Worm (Caenorhabditis elegans): ENCODE measurements around the gene phat-3.

phat-3 gene

ce11 chrV:4043632-4044031 is at the start of gene phat-3:
Gene phat-3, plus strand, starts transcription at chrV:4043932.
- TF ChIP-seq ceh-90 (tag; optimal IDR thresholded peaks at IDR 0.05) (no peak), pqm-1 (tag; optimal IDR thresholded peaks at IDR 0.05) (no peak), unc-130 (tag; optimal IDR thresholded peaks at IDR 0.05) (no peak), rnt-1 (tag; optimal IDR thresholded peaks at IDR 0.05) (no peak)

DNA sequence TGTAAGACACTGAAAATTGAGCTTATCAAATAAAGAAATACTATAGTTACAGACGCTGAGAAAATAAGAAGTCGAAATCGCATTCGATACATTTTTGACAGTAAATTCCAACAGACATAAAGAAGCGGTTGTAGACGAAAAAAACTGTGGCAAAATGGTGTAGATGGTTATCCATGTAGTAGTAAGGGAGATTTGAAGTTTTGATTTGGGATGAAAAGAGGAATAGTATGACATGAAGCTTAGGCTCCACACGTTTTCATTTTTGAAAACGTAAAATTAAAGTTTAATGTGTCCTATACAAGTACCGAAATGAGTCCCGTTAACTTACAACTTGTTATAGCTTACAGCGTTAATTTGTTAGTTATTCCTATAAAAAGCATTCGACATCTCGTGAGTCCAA is 49.7 kb upstream of the phat-3 start, which contains the start of gene K09D9.9:
K09D9.9 (minus strand) TSS at position 101 of the 400 bp plus-strand sequence.
- TF ChIP-seq ama-1 (optimal IDR thresholded peaks at IDR 0.05) (no peak), efl-1 (optimal IDR thresholded peaks at IDR 0.05) (no peak), efl-1 (GFP tag; optimal IDR thresholded peaks at IDR 0.05 in 1 of 2) (peak in 1 of 2 experiments; percentile 87)

ce11 chrV:3995838-3996237 is 47.9 kb upstream of the phat-3 start, which contains the start of gene srx-62:
Gene srx-62, minus strand, starts transcription at chrV:3995938.
- TF ChIP-seq pax-3 (tag; optimal IDR thresholded peaks at IDR 0.05) (no peak), vab-15 (tag; optimal IDR thresholded peaks at IDR 0.05) (no peak), efl-1 (optimal IDR thresholded peaks at IDR 0.05) (no peak), efl-1 (GFP tag; optimal IDR thresholded peaks at IDR 0.05 in 1 of 2) (no peak), hlh-4 (tag; optimal IDR thresholded peaks at IDR 0.05) (no peak), nhr-84 (tag; optimal IDR thresholded peaks at IDR 0.05) (no peak), sup-37 (GFP tag; optimal IDR thresholded peaks at IDR 0.05) (no peak), nhr-19 (GFP tag; conservative IDR thresholded peaks at IDR 0.05) (no peak), xbp-1 (tag; optimal IDR thresholded peaks at IDR 0.05) (no peak), ceh-82 (tag; optimal IDR thresholded peaks at IDR 0.05) (no peak), snu-23 (GFP tag; optimal IDR thresholded peaks at IDR 0.05) (no peak), Y116A8C.19 (tag; optimal IDR thresholded peaks at IDR 0.05; ENCODE audit: borderline replicate concordance) (no peak), pqm-1 (tag; optimal IDR thresholded peaks at IDR 0.05) (no peak), nhr-237 (tag; optimal IDR thresholded peaks at IDR 0.05) (no peak), ceh-8 (GFP tag; optimal IDR thresholded peaks at IDR 0.05) (no peak)

DNA sequence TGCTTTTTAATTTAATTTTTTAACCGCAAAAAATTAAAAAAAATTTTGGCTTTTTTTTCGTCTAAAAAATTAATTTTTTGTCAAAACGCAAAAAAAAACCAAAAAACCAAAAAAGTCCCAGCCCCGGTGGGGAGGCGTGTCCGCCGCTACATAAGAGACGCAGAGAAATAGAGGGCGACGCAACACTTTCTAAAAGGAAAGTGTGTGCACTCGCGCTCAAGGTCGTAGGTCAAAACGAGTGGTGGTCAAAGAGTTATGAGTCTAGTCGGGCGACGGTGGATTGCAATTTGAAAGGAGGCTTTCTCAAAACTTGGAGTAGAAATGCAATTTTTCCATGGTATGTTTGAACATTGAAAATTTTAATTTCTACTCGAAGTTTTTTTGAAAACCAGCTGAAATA is 39.2 kb upstream of the phat-3 start:
- no peak for TF ChIP-seq fkh-4 (tag; optimal IDR thresholded peaks at IDR 0.05; ENCODE audit: borderline replicate concordance)
- peak; percentile 63 for TF ChIP-seq blmp-1 (tag; optimal IDR thresholded peaks at IDR 0.05)

- TF ChIP-seq nhr-47 (tag; optimal IDR thresholded peaks at IDR 0.05) (no peak), isw-1 (GFP tag; IDR thresholded peaks at IDR 0.05) (no peak), ceh-82 (tag; optimal IDR thresholded peaks at IDR 0.05) (no peak), pag-3 (tag; optimal IDR thresholded peaks at IDR 0.05; ENCODE audit: borderline replicate concordance, insufficient read depth) (no peak), snu-23 (GFP tag; optimal IDR thresholded peaks at IDR 0.05) (no peak), efl-1 (optimal IDR thresholded peaks at IDR 0.05) (no peak), efl-1 (GFP tag; optimal IDR thresholded peaks at IDR 0.05 in 1 of 2) (no peak), lin-13 (GFP tag; optimal IDR thresholded peaks at IDR 0.05) (no peak), nhr-20 (tag; optimal IDR thresholded peaks at IDR 0.05) (no peak), unc-98 (GFP tag; IDR thresholded peaks at IDR 0.05) (no peak), F16B12.6 (tag; optimal IDR thresholded peaks at IDR 0.05) (no peak), mep-1 (tag; optimal IDR thresholded peaks at IDR 0.05) (no peak), lin-15B (tag; optimal IDR thresholded peaks at IDR 0.05) (no peak), lin-14 (GFP tag; optimal IDR thresholded peaks at IDR 0.05) (no peak), nhr-237 (tag; optimal IDR thresholded peaks at IDR 0.05) (no peak), grh-1 (GFP tag; IDR thresholded peaks at IDR 0.05) (no peak), mdl-1 (tag; optimal IDR thresholded peaks at IDR 0.05) (no peak), unc-130 (tag; optimal IDR thresholded peaks at IDR 0.05) (no peak)
Measured at ce11 chrV:4005219-4005618, 38.5 kb upstream of the phat-3 start, which contains the start of gene srh-8. Gene srh-8, plus strand, starts transcription at chrV:4005519.

ce11 chrV:4007927-4008326 is 35.8 kb upstream of the phat-3 start, which contains the start of gene srh-7:
Gene srh-7, plus strand, starts transcription at chrV:4008227.
- TF ChIP-seq lin-35 (GFP tag; optimal IDR thresholded peaks at IDR 0.05) (no peak), F16B12.6 (tag; optimal IDR thresholded peaks at IDR 0.05) (no peak), ztf-4 (tag; optimal IDR thresholded peaks at IDR 0.05) (no peak), ceh-90 (tag; optimal IDR thresholded peaks at IDR 0.05) (no peak), nhr-71 (tag; optimal IDR thresholded peaks at IDR 0.05) (no peak), lir-3 (tag; optimal IDR thresholded peaks at IDR 0.05; ENCODE audit: poor library complexity) (no peak), egl-27 (tag; optimal IDR thresholded peaks at IDR 0.05) (no peak), mab-9 (GFP tag; IDR thresholded peaks at IDR 0.05) (no peak), C04F5.9 (tag; optimal IDR thresholded peaks at IDR 0.05) (no peak), dsc-1 (tag; optimal IDR thresholded peaks at IDR 0.05) (no peak)
